Worm (Caenorhabditis elegans) whole organism, late embryonic: ENCODE measurements around the gene F42A9.9.

Experiments used
- C08G9.2 ChIP-seq: sonication (generic microtip); optimal IDR thresholded peaks from 2 replicates; lab custom pipeline; 2016; ENCODE audit warnings: mild to moderate bottlenecking, missing genetic modification characterization, moderate library complexity, missing compliant biosample characterization
- Y22D7AL.16 ChIP-seq: sonication (generic microtip); optimal IDR thresholded peaks from 2 replicates; lab custom pipeline; 2016; ENCODE audit warnings: missing genetic modification characterization, missing compliant biosample characterization
- ceh-14 ChIP-seq: sonication (generic microtip); optimal IDR thresholded peaks from 2 replicates; lab custom pipeline; 2016; ENCODE audit warnings: missing genotype, missing genetic modification characterization, missing compliant biosample characterization
- ceh-18 ChIP-seq: sonication (generic microtip); optimal IDR thresholded peaks from 2 replicates; lab custom pipeline; 2016; ENCODE audit warnings: missing genetic modification characterization, missing compliant biosample characterization
- ceh-30 ChIP-seq: fragments of 150-350 bp; optimal IDR thresholded peaks from 2 replicates; lab custom pipeline; 2014; ENCODE audit warnings: missing biosample characterization, missing genetic modification characterization
- ceh-45 ChIP-seq: fragments of 200-800 bp; sonication (Bioruptor generic); IDR thresholded peaks from 2 replicates; pipeline ENCODE4 v1.3.6; 2022; ENCODE audit warnings: missing genetic modification reagents, missing genetic modification characterization, missing compliant biosample characterization
- ceh-48 ChIP-seq: sonication (generic microtip); optimal IDR thresholded peaks from 2 replicates; lab custom pipeline; 2016; ENCODE audit warnings: missing genetic modification characterization, inconsistent platforms, missing compliant biosample characterization
- ceh-6 ChIP-seq: fragments of 200-800 bp; sonication (Bioruptor generic); optimal IDR thresholded peaks from 2 replicates; lab custom pipeline; 2018; ENCODE audit warnings: mild to moderate bottlenecking, missing genetic modification characterization, missing compliant biosample characterization
- che-1 ChIP-seq: sonication (generic microtip); optimal IDR thresholded peaks from 2 replicates; lab custom pipeline; 2016; ENCODE audit warnings: mild to moderate bottlenecking, missing genetic modification characterization, missing compliant biosample characterization
- dve-1 ChIP-seq: sonication (generic microtip); optimal IDR thresholded peaks from 2 replicates; lab custom pipeline; 2017; ENCODE audit warnings: antibody characterized with exemption, mild to moderate bottlenecking, missing genetic modification characterization, missing compliant biosample characterization
- elt-2 ChIP-seq: sonication (generic microtip); optimal IDR thresholded peaks from 2 replicates; lab custom pipeline; 2016; ENCODE audit warnings: missing genetic modification reagents, missing genetic modification characterization, missing compliant biosample characterization
- elt-4 ChIP-seq: sonication (generic microtip); optimal IDR thresholded peaks from 2 replicates; lab custom pipeline; 2016; ENCODE audit warnings: missing genetic modification characterization, missing compliant biosample characterization
- fax-1 ChIP-seq: sonication (generic microtip); optimal IDR thresholded peaks from 2 replicates; lab custom pipeline; 2016; ENCODE audit warnings: missing genotype, missing genetic modification characterization, missing compliant biosample characterization
- fkh-6 ChIP-seq: sonication (generic microtip); optimal IDR thresholded peaks from 2 replicates; lab custom pipeline; 2016; ENCODE audit warnings: missing genetic modification characterization, missing compliant biosample characterization
- hlh-30 ChIP-seq: sonication (generic microtip); optimal IDR thresholded peaks from 2 replicates; lab custom pipeline; 2017; ENCODE audit warnings: antibody characterized with exemption, missing genetic modification characterization, missing compliant biosample characterization; ENCODE audit not compliant: insufficient read depth
- lim-6 ChIP-seq: sonication (generic microtip); optimal IDR thresholded peaks from 2 replicates; lab custom pipeline; 2016; ENCODE audit warnings: missing genetic modification characterization, missing compliant biosample characterization
- lin-11 ChIP-seq: fragments of 200-800 bp; sonication (Bioruptor generic); optimal IDR thresholded peaks from 2 replicates; lab custom pipeline; 2018; ENCODE audit warnings: mild to moderate bottlenecking, missing genetic modification characterization, missing compliant biosample characterization
- madf-2 ChIP-seq: sonication (generic microtip); optimal IDR thresholded peaks from 2 replicates; lab custom pipeline; 2017; ENCODE audit warnings: missing genetic modification characterization, missing compliant biosample characterization
- mec-3 ChIP-seq: sonication (generic microtip); optimal IDR thresholded peaks from 2 replicates; lab custom pipeline; 2016; ENCODE audit warnings: borderline replicate concordance, missing genetic modification characterization, missing compliant biosample characterization
- nfya-1 ChIP-seq: sonication (generic microtip); optimal IDR thresholded peaks from 2 replicates; lab custom pipeline; 2017; ENCODE audit warnings: missing genetic modification characterization, mild to moderate bottlenecking, missing compliant biosample characterization, antibody characterized with exemption, moderate library complexity
- nhr-11 ChIP-seq: fragments of 150-350 bp; optimal IDR thresholded peaks from 2 replicates; lab custom pipeline; 2014; ENCODE audit warnings: missing biosample characterization, missing genetic modification characterization
- nhr-232 ChIP-seq: sonication (generic microtip); optimal IDR thresholded peaks from 2 replicates; lab custom pipeline; 2016; ENCODE audit warnings: missing genetic modification characterization, missing compliant biosample characterization
- pag-3 ChIP-seq: sonication (generic microtip); optimal IDR thresholded peaks from 2 replicates; lab custom pipeline; 2016; ENCODE audit warnings: missing compliant biosample characterization, missing genetic modification characterization, borderline replicate concordance
- pha-2 ChIP-seq: sonication (generic microtip); optimal IDR thresholded peaks from 2 replicates; lab custom pipeline; 2017; ENCODE audit warnings: mild to moderate bottlenecking, missing genetic modification characterization, missing compliant biosample characterization
- pha-4 ChIP-seq: fragments of 150-350 bp; optimal IDR thresholded peaks from 2 replicates; lab custom pipeline; 2018; ENCODE audit warnings: missing biosample characterization, missing genetic modification reagents, missing genetic modification characterization
- sox-2 ChIP-seq: fragments of 200-800 bp; sonication (Bioruptor generic); IDR thresholded peaks from 2 replicates; pipeline ENCODE4 v1.3.6; 2022; ENCODE audit warnings: missing genetic modification reagents, missing genetic modification characterization, missing compliant biosample characterization
- unc-3 ChIP-seq, 2 experiments: fragments of 200-800 bp in 1 of 2; sonication (Bioruptor generic) in 1 of 2; sonication (generic microtip) in 1 of 2; conservative IDR thresholded peaks in 1 of 2; optimal IDR thresholded peaks in 1 of 2; 2 replicates each; pipeline versions ENCODE4 v1.3.6 to Lab custom; 2016 to 2022; ENCODE audit warnings: missing compliant biosample characterization in 2 of 2, missing genetic modification characterization in 2 of 2, missing genetic modification reagents in 1 of 2
- unc-42 ChIP-seq: sonication (generic microtip); optimal IDR thresholded peaks from 2 replicates; lab custom pipeline; 2016; ENCODE audit warnings: missing genotype, missing genetic modification characterization, missing compliant biosample characterization
- unc-86 ChIP-seq: sonication (generic microtip); optimal IDR thresholded peaks from 2 replicates; lab custom pipeline; 2016; ENCODE audit warnings: missing genetic modification characterization, missing compliant biosample characterization
- ztf-16 ChIP-seq: sonication (generic microtip); optimal IDR thresholded peaks from 2 replicates; lab custom pipeline; 2017; ENCODE audit warnings: missing genetic modification characterization, missing compliant biosample characterization

Gene F42A9.9

DNA sequence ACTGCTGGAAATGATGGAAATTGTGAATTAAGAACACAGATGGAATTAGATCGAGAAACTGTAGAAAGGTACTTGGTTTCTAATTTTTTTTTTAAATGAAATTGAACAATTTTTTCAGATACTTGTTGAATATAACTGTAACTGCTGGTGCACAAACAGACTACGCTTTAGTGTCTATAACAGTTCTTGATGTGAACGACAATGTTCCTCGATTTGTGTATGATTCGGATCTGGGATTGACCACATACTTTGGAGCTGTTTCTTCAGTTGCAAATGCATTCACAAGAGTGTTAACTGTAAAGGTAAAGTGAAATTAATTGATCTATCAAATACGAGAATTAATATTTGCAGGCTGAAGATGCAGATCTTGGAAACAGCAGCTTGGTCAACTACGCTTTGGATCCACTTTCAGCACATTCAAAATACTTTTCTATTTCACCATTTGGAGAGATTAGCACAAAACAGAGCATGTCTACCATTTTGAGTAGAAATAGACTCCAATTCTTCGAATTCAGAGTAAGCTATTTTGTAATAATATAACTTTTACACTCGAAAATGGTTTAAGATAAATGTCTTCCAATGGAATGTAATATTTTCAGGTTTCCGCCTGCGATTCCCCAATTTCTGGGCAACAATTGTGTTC is 35.2 kb upstream of the F42A9.9 start:
- TF ChIP-seq ztf-16 (tag; lab: Kevin White, UChicago) (no peak), pag-3 (tag; lab: Kevin White, UChicago) (no peak), ceh-30 (tag; lab: Kevin White, UChicago) (no peak), unc-86 (no peak), ceh-45 (GFP tag; lab: Robert Waterston, UW) (no peak), ceh-14 (tag; lab: Kevin White, UChicago) (no peak), nhr-232 (tag; lab: Kevin White, UChicago) (no peak), che-1 (tag; lab: Kevin White, UChicago) (no peak), ceh-6 (GFP tag; lab: Kevin White, UChicago) (no peak), nfya-1 (tag; lab: Kevin White, UChicago) (no peak), elt-2 (tag; lab: Kevin White, UChicago) (no peak), dve-1 (tag; lab: Kevin White, UChicago) (no peak), fax-1 (no peak), ceh-18 (tag; lab: Kevin White, UChicago) (no peak), ceh-48 (tag; lab: Kevin White, UChicago) (no peak), unc-42 (tag; lab: Kevin White, UChicago) (no peak)

DNA sequence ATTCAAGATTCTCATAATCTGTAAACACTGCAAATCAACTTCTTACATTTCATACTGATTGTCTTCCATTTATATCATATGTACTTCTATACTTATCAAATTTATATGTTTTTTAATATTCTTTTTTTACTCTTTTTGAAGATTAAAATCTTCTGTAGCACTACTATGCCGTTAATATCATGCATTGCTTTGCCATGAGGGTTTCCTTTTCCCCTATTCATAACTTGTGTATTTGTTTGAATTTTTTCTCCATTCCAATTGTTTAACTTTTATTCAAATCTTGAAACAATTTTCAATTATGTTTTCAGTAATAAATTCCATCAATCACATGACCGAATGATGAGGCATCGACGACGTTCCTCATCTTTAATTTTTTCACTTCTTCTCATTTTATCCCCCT is 30.0 kb upstream of the F42A9.9 start, which contains the start of gene cdh-5:
TSS of gene cdh-5 (plus strand) at position 301 of the 400 bp plus-strand sequence.
- no peak for TF ChIP-seq lin-11 (tag; lab: Kevin White, UChicago)
- TF ChIP-seq pha-4 (tag; lab: Kevin White, UChicago): no peak
- TF ChIP-seq, all 69 proteins: peak for 0

DNA sequence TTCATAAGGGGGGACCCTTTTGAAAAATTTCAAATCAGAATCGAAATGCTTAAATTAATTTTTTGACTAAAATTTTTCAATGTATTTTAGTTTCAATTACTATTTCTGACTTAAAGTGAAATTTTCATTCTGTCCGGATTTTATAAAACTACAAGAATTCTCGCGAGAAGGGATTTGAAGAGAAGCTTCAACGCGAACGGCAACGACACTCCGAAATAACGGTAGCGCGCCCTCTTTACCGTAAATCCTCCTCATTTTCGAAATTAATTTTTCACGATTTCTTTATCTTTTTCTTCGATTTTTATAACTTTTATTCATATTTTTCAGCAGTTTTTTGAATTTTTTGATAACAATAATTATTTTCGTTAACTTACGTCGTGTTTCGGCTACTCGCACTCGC is 27.1 kb upstream of the F42A9.9 start:
- no peak for TF ChIP-seq fax-1
- TF ChIP-seq, all 69 proteins: peak for 0

DNA sequence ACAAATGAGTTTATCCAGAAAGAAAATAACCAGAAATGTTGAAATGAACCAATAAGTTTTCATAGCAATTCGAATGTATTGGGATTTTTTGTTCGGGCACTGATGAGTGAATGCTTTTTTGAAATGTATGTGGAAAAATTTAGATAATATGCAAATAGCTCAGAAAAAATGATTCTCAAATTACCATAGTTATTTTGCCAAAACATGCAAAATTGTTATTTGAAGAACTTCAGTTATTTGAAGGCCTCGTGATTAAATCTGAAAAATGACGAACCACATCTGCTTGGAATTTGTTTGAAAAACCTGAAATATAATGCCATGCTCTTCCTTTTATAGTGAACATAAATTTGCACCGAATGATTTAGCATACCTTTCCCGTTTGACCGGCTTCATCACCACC is 19.5 kb upstream of the F42A9.9 start, which contains the start of gene C49C8.6:
TSS of gene C49C8.6 (minus strand) at position 101 of the 400 bp plus-strand sequence.
- TF ChIP-seq ceh-30 (tag; lab: Kevin White, UChicago) (no peak), pha-2 (tag; lab: Kevin White, UChicago) (no peak), lin-11 (tag; lab: Kevin White, UChicago) (no peak), fkh-6 (tag; lab: Kevin White, UChicago) (no peak), madf-2 (tag; lab: Kevin White, UChicago) (no peak), nhr-11 (tag; lab: Kevin White, UChicago) (no peak), unc-3 (GFP tag; conservative IDR thresholded peaks at IDR 0.05; lab: Robert Waterston, UW) (no peak), unc-3 (tag; optimal IDR thresholded peaks at IDR 0.05; lab: Kevin White, UChicago) (no peak), C08G9.2 (tag; lab: Kevin White, UChicago) (no peak), ztf-16 (tag; lab: Kevin White, UChicago) (no peak), elt-4 (tag; lab: Kevin White, UChicago) (no peak), lim-6 (tag; lab: Kevin White, UChicago) (no peak), sox-2 (GFP tag; lab: Robert Waterston, UW) (no peak), mec-3 (tag; lab: Kevin White, UChicago) (no peak), Y22D7AL.16 (no peak)

DNA sequence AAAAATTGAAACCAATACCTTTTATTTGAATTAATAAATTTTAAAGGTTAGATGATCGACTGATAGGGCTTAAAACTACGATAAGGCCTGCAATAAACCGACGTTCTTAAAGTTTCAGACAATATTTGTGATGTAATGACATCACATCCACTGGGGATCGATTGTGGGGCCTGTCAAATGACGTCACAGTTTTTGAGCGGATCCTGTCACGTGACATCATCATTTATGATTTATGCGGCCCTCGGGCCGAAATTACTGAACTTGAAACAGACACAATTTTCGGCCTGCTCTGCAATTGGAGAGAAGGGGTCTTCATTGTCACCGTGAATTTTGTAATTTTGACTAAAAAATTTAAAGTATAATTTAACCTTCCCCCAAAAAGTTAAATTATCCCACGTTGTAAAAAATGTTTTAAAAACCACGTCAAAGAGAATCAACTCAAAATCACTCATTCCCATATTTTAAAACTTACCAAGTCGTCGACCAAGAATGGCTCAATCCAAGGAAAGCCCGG is 15.5 kb upstream of the F42A9.9 start, which contains the start of gene C49C8.1:
TSS of gene C49C8.1 (plus strand) at position 464 of the 514 bp plus-strand sequence.
- TF ChIP-seq hlh-30 (tag; lab: Kevin White, UChicago): peak; percentile 6
- no peak for TF ChIP-seq nhr-11 (tag; lab: Kevin White, UChicago)
